Worm (Caenorhabditis elegans) whole organism, late embryonic: Measurements from ENCODE around the gene C14E2.7.

ENCODE experiments used
- C38D4.7 ChIP-seq: fragments of 200-800 bp; sonication (Bioruptor generic); optimal IDR thresholded peaks from 2 replicates; lab custom pipeline; 2018; ENCODE audit warnings: mild to moderate bottlenecking, missing genetic modification characterization, moderate library complexity, missing compliant biosample characterization
- fkh-10 ChIP-seq: fragments of 150-350 bp; optimal IDR thresholded peaks from 2 replicates; lab custom pipeline; 2014; ENCODE audit warnings: missing biosample characterization, missing genetic modification reagents, missing genetic modification characterization
- hlh-13 ChIP-seq: fragments of 200-800 bp; sonication (Bioruptor generic); optimal IDR thresholded peaks from 2 replicates; lab custom pipeline; 2018; ENCODE audit warnings: mild to moderate bottlenecking, missing genetic modification characterization, missing compliant biosample characterization
- hlh-15 ChIP-seq: sonication (generic microtip); optimal IDR thresholded peaks from 2 replicates; lab custom pipeline; 2016; ENCODE audit warnings: missing genetic modification characterization, missing compliant biosample characterization
- tbx-2 ChIP-seq: sonication (generic microtip); optimal IDR thresholded peaks from 2 replicates; lab custom pipeline; 2016; ENCODE audit warnings: missing genetic modification characterization, missing compliant biosample characterization

ce11 chrX:1785692-1786091 is 30.5 kb upstream of the C14E2.7 start:
- TF ChIP-seq hlh-13 (GFP tag; lab: Kevin White, UChicago) (no peak), fkh-10 (GFP tag; lab: Kevin White, UChicago) (no peak), hlh-15 (no peak), tbx-2 (tag; lab: Kevin White, UChicago) (no peak), C38D4.7 (GFP tag; lab: Kevin White, UChicago) (no peak)
